Worm (Caenorhabditis elegans): ENCODE measurements around the gene C05C8.8.

Gene C05C8.8

DNA sequence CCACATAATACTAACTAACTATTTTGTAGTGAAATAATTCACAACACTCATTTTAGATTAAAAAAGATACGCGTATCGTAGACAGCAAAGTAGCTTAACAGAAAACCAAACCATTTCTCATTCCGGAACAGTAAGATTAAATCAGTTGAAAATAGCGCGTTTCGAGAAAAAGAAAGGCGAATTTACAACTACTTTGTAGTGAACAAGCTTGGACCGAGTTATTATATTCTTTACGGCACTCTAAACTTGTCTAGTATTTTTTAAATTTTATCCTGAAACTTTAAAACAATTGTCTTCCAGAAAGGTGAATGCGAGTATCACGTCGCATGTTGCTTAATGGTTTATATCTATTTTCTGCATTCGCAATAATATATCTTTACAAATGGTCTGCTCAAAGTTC is 24.1 kb upstream of the C05C8.8 start, which contains the start of gene C13A2.4:
Gene C13A2.4, plus strand, starts transcription at position 301 of the 400 bp plus-strand sequence.
- no peak for TF ChIP-seq elt-1 (tag; optimal IDR thresholded peaks at IDR 0.05)
- TF ChIP-seq fos-1 (tag; optimal IDR thresholded peaks at IDR 0.05): no peak
- TF ChIP-seq lin-13 (GFP tag; optimal IDR thresholded peaks at IDR 0.05): no peak
- no peak for TF ChIP-seq C34F6.9 (tag; optimal IDR thresholded peaks at IDR 0.05)
- no peak for TF ChIP-seq nhr-77 (tag; optimal IDR thresholded peaks at IDR 0.05)
- TF ChIP-seq blmp-1 (tag; optimal IDR thresholded peaks at IDR 0.05; ENCODE audit: insufficient read depth): no peak
- TF ChIP-seq alr-1 (tag; optimal IDR thresholded peaks at IDR 0.05): no peak
- TF ChIP-seq peb-1 (tag; optimal IDR thresholded peaks at IDR 0.05): no peak
- TF ChIP-seq nhr-10 (tag; optimal IDR thresholded peaks at IDR 0.05): no peak
- TF ChIP-seq sma-9 (GFP tag; optimal IDR thresholded peaks at IDR 0.05): no peak
- no peak for TF ChIP-seq sma-9 (tag; optimal IDR thresholded peaks at IDR 0.05)
- no peak for TF ChIP-seq ztf-1 (GFP tag; conservative IDR thresholded peaks at IDR 0.05)
- no peak for TF ChIP-seq ceh-82 (tag; optimal IDR thresholded peaks at IDR 0.05)
- no peak for TF ChIP-seq ama-1 (optimal IDR thresholded peaks at IDR 0.05)
- no peak for TF ChIP-seq sma-3 (GFP tag; optimal IDR thresholded peaks at IDR 0.05)
- TF ChIP-seq ztf-11 (tag; optimal IDR thresholded peaks at IDR 0.05): no peak
- no peak for TF ChIP-seq lin-39 (tag; optimal IDR thresholded peaks at IDR 0.05)

DNA sequence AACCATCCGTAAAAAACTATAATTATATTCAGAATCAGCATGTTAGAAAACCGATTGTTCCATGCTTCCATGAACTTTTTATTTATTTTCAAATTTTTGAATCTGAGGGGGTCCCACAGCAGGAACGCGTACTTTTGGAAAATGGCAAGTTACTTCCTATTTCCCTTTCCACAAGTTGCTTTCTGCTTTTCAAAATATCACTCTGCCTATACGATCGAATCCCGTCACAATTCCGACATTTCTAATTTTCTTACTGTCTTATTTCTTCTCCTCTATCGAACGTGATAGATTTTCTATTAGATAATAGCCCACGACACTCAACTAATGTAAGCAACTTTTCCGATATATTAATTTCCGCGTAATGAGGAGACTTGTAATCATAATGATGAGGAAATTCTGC is 20.5 kb upstream of the C05C8.8 start, which contains the start of gene C13A2.5:
Gene C13A2.5, plus strand, starts transcription at position 301 of the 400 bp plus-strand sequence.
- no peak for TF ChIP-seq gmeb-1 (tag; optimal IDR thresholded peaks at IDR 0.05)
- TF ChIP-seq skn-1 (tag; optimal IDR thresholded peaks at IDR 0.05): no peak
- TF ChIP-seq ztf-1 (GFP tag; conservative IDR thresholded peaks at IDR 0.05): no peak
- no peak for TF ChIP-seq egl-27 (tag; optimal IDR thresholded peaks at IDR 0.05)
- no peak for TF ChIP-seq nhr-6 (tag; optimal IDR thresholded peaks at IDR 0.05)
- no peak for TF ChIP-seq nhr-237 (tag; optimal IDR thresholded peaks at IDR 0.05)
- TF ChIP-seq sma-9 (GFP tag; optimal IDR thresholded peaks at IDR 0.05): no peak
- no peak for TF ChIP-seq sma-9 (tag; optimal IDR thresholded peaks at IDR 0.05)
- TF ChIP-seq alr-1 (tag; optimal IDR thresholded peaks at IDR 0.05): no peak
- TF ChIP-seq nhr-77 (tag; optimal IDR thresholded peaks at IDR 0.05): no peak
- no peak for TF ChIP-seq ceh-82 (tag; optimal IDR thresholded peaks at IDR 0.05)
- TF ChIP-seq nhr-25 (tag; optimal IDR thresholded peaks at IDR 0.05): no peak
- TF ChIP-seq F13H6.1 (tag; optimal IDR thresholded peaks at IDR 0.05): no peak
- TF ChIP-seq ZK546.5 (tag; optimal IDR thresholded peaks at IDR 0.05): no peak
- no peak for TF ChIP-seq ztf-11 (tag; optimal IDR thresholded peaks at IDR 0.05)
- TF ChIP-seq blmp-1 (tag; optimal IDR thresholded peaks at IDR 0.05; ENCODE audit: insufficient read depth): no peak
- TF ChIP-seq nhr-10 (tag; optimal IDR thresholded peaks at IDR 0.05): no peak
- no peak for TF ChIP-seq dmd-4 (tag; optimal IDR thresholded peaks at IDR 0.05)
- no peak for TF ChIP-seq sma-3 (GFP tag; optimal IDR thresholded peaks at IDR 0.05)
- no peak for TF ChIP-seq nhr-11 (tag; optimal IDR thresholded peaks at IDR 0.05)

DNA sequence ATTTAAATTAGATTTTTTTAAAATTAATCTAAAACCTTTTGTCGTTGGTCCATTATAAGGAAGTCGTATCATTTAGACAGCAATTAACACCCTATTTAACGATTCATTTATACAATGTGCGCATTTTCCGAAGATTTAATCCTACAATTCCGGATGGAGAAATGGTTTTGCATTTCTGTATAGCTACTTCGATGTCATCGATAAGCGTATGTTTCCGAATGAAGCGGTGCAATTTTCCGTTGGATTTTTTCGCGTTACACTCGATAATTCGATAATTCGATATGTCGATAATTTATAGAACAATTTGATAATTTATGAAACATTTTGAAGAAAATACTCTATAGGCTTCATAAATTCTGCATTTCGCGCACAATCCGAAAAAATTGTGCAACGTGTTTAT is 20.0 kb upstream of the C05C8.8 start, which contains the start of gene C13A2.10:
Gene C13A2.10, minus strand, starts transcription at position 101 of the 400 bp plus-strand sequence.
- no peak for TF ChIP-seq unc-55 (GFP tag; optimal IDR thresholded peaks at IDR 0.05)
- TF ChIP-seq aly-2 (tag; optimal IDR thresholded peaks at IDR 0.05): no peak
- no peak for TF ChIP-seq egl-27 (tag; optimal IDR thresholded peaks at IDR 0.05)
- no peak for TF ChIP-seq lsy-2 (tag; optimal IDR thresholded peaks at IDR 0.05)
- no peak for TF ChIP-seq elt-3 (tag; optimal IDR thresholded peaks at IDR 0.05)
- TF ChIP-seq sma-3 (GFP tag; optimal IDR thresholded peaks at IDR 0.05): no peak
- no peak for TF ChIP-seq sma-9 (GFP tag; optimal IDR thresholded peaks at IDR 0.05)
- TF ChIP-seq sma-9 (tag; optimal IDR thresholded peaks at IDR 0.05): no peak
- no peak for TF ChIP-seq lin-39 (tag; optimal IDR thresholded peaks at IDR 0.05)
- TF ChIP-seq elt-1 (tag; optimal IDR thresholded peaks at IDR 0.05): no peak

DNA sequence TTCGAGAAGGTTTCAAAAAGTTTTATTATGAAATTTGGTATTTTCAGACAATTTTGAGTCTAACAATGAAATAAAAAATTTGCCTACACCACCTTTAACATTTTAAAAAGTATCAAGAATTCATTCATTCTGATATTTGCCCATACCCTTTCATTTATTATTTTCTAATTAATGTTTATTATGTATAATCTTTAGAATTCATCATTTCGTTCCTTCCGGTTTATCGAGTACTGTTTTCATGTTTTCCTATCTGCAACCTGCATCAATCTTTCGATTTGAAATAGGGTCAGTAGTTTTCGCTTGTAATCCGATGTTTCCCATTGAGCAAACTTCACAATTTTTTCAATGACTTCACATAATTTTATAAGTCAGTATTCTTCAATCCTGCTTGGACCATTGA is 14.4 kb upstream of the C05C8.8 start, which contains the start of gene C13A2.6:
Gene C13A2.6, plus strand, starts transcription at position 301 of the 400 bp plus-strand sequence.
- TF ChIP-seq mab-5 (tag; optimal IDR thresholded peaks at IDR 0.05) (no peak), zag-1 (tag; optimal IDR thresholded peaks at IDR 0.05) (no peak), skn-1 (tag; optimal IDR thresholded peaks at IDR 0.05) (no peak), ceh-82 (tag; optimal IDR thresholded peaks at IDR 0.05) (no peak), C34F6.9 (tag; optimal IDR thresholded peaks at IDR 0.05) (no peak), lin-11 (tag; optimal IDR thresholded peaks at IDR 0.05) (no peak), mbf-1 (tag; optimal IDR thresholded peaks at IDR 0.05) (no peak), elt-3 (tag; optimal IDR thresholded peaks at IDR 0.05) (no peak), nhr-77 (tag; optimal IDR thresholded peaks at IDR 0.05) (no peak), lin-13 (GFP tag; optimal IDR thresholded peaks at IDR 0.05) (no peak), ama-1 (optimal IDR thresholded peaks at IDR 0.05) (no peak), nhr-23 (tag; optimal IDR thresholded peaks at IDR 0.05) (no peak), gmeb-1 (tag; optimal IDR thresholded peaks at IDR 0.05) (no peak), nhr-10 (tag; optimal IDR thresholded peaks at IDR 0.05) (no peak)

All from whole organism, L2 larva.